Fruit fly (Drosophila melanogaster) whole organism, embryonic: ENCODE results near the gene fzo.

Experiments used
- B-H2 ChIP-seq: fragments of 200-800 bp; sonication (Bioruptor generic); optimal IDR thresholded peaks from 2 replicates; lab custom pipeline; 2018; ENCODE audit warnings: missing biosample characterization, mild to moderate bottlenecking, missing genetic modification characterization
- Bgb ChIP-seq: fragments of 200-800 bp; sonication (Bioruptor generic); IDR thresholded peaks from 2 replicates; pipeline ENCODE4 v1.3.6; 2022; ENCODE audit warnings: missing biosample characterization, missing genetic modification characterization; ENCODE audit not compliant: partially characterized antibody
- CG10147 ChIP-seq: fragments of 200-800 bp; sonication (Bioruptor generic); optimal IDR thresholded peaks from 2 replicates; lab custom pipeline; 2019; ENCODE audit warnings: missing biosample characterization, mild to moderate bottlenecking, missing genetic modification characterization, moderate library complexity
- CG10431 ChIP-seq: fragments of 200-800 bp; sonication (Bioruptor generic); optimal IDR thresholded peaks from 3 replicates; lab custom pipeline; 2018; ENCODE audit warnings: missing biosample characterization, mild to moderate bottlenecking, missing genetic modification characterization
- CG10462 ChIP-seq: fragments of 200-800 bp; sonication (Bioruptor generic); optimal IDR thresholded peaks from 2 replicates; lab custom pipeline; 2016; ENCODE audit warnings: missing biosample characterization, missing genetic modification characterization
- CG11093 ChIP-seq: fragments of 200-800 bp; sonication (Bioruptor generic); IDR thresholded peaks from 3 replicates; pipeline ENCODE4 v1.3.6; 2022; ENCODE audit warnings: missing biosample characterization, missing genetic modification characterization
- CG12071 ChIP-seq: fragments of 200-800 bp; sonication (Bioruptor generic); optimal IDR thresholded peaks from 3 replicates; lab custom pipeline; 2018; ENCODE audit warnings: missing biosample characterization, mild to moderate bottlenecking, missing genetic modification characterization
- CG12744 ChIP-seq: fragments of 200-800 bp; sonication (Bioruptor generic); optimal IDR thresholded peaks from 2 replicates; lab custom pipeline; 2016; ENCODE audit warnings: missing biosample characterization, missing genetic modification characterization
- CG1529 ChIP-seq: fragments of 200-800 bp; sonication (Bioruptor generic); optimal IDR thresholded peaks from 3 replicates; lab custom pipeline; 2018; ENCODE audit warnings: missing biosample characterization, missing genetic modification characterization
- CG18599 ChIP-seq: fragments of 200-800 bp; sonication (Bioruptor generic); optimal IDR thresholded peaks from 3 replicates; lab custom pipeline; 2017; ENCODE audit warnings: missing biosample characterization, missing genetic modification characterization, mild to moderate bottlenecking, moderate library complexity, missing genetic modification reagents
- CG31365 ChIP-seq: fragments of 200-800 bp; sonication (Bioruptor generic); optimal IDR thresholded peaks from 2 replicates; lab custom pipeline; 2018; ENCODE audit warnings: missing biosample characterization, mild to moderate bottlenecking, missing genetic modification characterization
- CG33557 ChIP-seq: fragments of 200-800 bp; sonication (Bioruptor generic); optimal IDR thresholded peaks from 2 replicates; lab custom pipeline; 2019; ENCODE audit warnings: missing biosample characterization, mild to moderate bottlenecking, missing genetic modification characterization, moderate library complexity
- CG34376 ChIP-seq: fragments of 200-800 bp; sonication (Bioruptor generic); optimal IDR thresholded peaks from 2 replicates; lab custom pipeline; 2018; ENCODE audit warnings: missing biosample characterization, mild to moderate bottlenecking, missing genetic modification characterization
- CG34422 ChIP-seq: fragments of 200-800 bp; sonication (Bioruptor generic); IDR thresholded peaks from 3 replicates; pipeline ENCODE4 v1.3.6; 2022; ENCODE audit warnings: missing biosample characterization, missing genetic modification characterization
- CG4617 ChIP-seq: fragments of 200-800 bp; sonication (Bioruptor generic); optimal IDR thresholded peaks from 3 replicates; lab custom pipeline; 2016; ENCODE audit warnings: missing biosample characterization, missing genetic modification characterization, borderline replicate concordance
- CG4820 ChIP-seq: fragments of 200-800 bp; sonication (Bioruptor generic); optimal IDR thresholded peaks from 3 replicates; lab custom pipeline; 2016; ENCODE audit warnings: missing biosample characterization, missing genetic modification characterization
- CG6791 ChIP-seq: fragments of 200-800 bp; sonication (Bioruptor generic); IDR thresholded peaks from 3 replicates; pipeline ENCODE4 v1.3.6; 2022; ENCODE audit warnings: missing biosample characterization, missing genetic modification characterization; ENCODE audit not compliant: partially characterized antibody
- D19A ChIP-seq: fragments of 200-800 bp; optimal IDR thresholded peaks from 3 replicates; lab custom pipeline; 2019; ENCODE audit warnings: missing biosample characterization, mild to moderate bottlenecking, missing genetic modification characterization, moderate library complexity
- D19B ChIP-seq: fragments of 200-800 bp; sonication (Bioruptor generic); optimal IDR thresholded peaks from 2 replicates; lab custom pipeline; 2017; ENCODE audit warnings: missing biosample characterization, mild to moderate bottlenecking, missing genetic modification characterization
- Dad ChIP-seq: fragments of 200-800 bp; sonication (Bioruptor generic); optimal IDR thresholded peaks from 3 replicates; lab custom pipeline; 2016; ENCODE audit warnings: missing biosample characterization, missing genetic modification characterization
- Dp ChIP-seq: fragments of 200-800 bp; sonication (Bioruptor generic); optimal IDR thresholded peaks from 2 replicates; lab custom pipeline; 2018; ENCODE audit warnings: missing biosample characterization, mild to moderate bottlenecking, missing genetic modification characterization, moderate library complexity
- Fer1 ChIP-seq: fragments of 200-800 bp; sonication (Bioruptor generic); optimal IDR thresholded peaks from 2 replicates; lab custom pipeline; 2017; ENCODE audit warnings: missing biosample characterization, mild to moderate bottlenecking, missing genetic modification characterization
- Lhr ChIP-seq: fragments of 200-800 bp; sonication (Bioruptor generic); optimal IDR thresholded peaks from 3 replicates; lab custom pipeline; 2017; ENCODE audit warnings: mild to moderate bottlenecking, missing biosample characterization, missing genetic modification reagents, missing genetic modification characterization
- NfI ChIP-seq: fragments of 200-800 bp; sonication (Bioruptor generic); optimal IDR thresholded peaks from 3 replicates; lab custom pipeline; 2018; ENCODE audit warnings: missing biosample characterization, mild to moderate bottlenecking, missing genetic modification characterization, moderate library complexity
- Scr ChIP-seq: fragments of 200-800 bp; sonication (Bioruptor generic); IDR thresholded peaks from 2 replicates; pipeline ENCODE4 v1.3.6; 2022; ENCODE audit warnings: missing biosample characterization, missing genetic modification characterization; ENCODE audit not compliant: partially characterized antibody
- Six4 ChIP-seq: fragments of 200-800 bp; sonication (Bioruptor generic); optimal IDR thresholded peaks from 2 replicates; lab custom pipeline; 2016; ENCODE audit warnings: missing biosample characterization, missing genetic modification characterization
- ab ChIP-seq: fragments of 200-800 bp; sonication (Bioruptor generic); optimal IDR thresholded peaks from 2 replicates; lab custom pipeline; 2016; ENCODE audit warnings: missing biosample characterization, missing genetic modification characterization
- amos ChIP-seq: fragments of 200-800 bp; sonication (Bioruptor generic); IDR thresholded peaks from 2 replicates; pipeline ENCODE4 v1.3.6; 2022; ENCODE audit warnings: missing biosample characterization, missing genetic modification characterization; ENCODE audit not compliant: partially characterized antibody
- bsh ChIP-seq, 2 experiments: fragments of 200-800 bp; sonication (Bioruptor generic); optimal IDR thresholded peaks; 2 replicates each; lab custom pipeline; 2017 to 2018; ENCODE audit warnings: mild to moderate bottlenecking in 2 of 2, missing biosample characterization in 2 of 2, missing genetic modification characterization in 2 of 2, moderate library complexity in 1 of 2
- btn ChIP-seq: fragments of 200-800 bp; sonication (Bioruptor generic); optimal IDR thresholded peaks from 2 replicates; lab custom pipeline; 2016; ENCODE audit warnings: missing biosample characterization, missing genetic modification characterization
- chinmo ChIP-seq: fragments of 200-800 bp; sonication (Bioruptor generic); IDR thresholded peaks from 4 replicates; pipeline ENCODE4 v1.3.6; 2022; ENCODE audit warnings: missing biosample characterization, missing genetic modification characterization; ENCODE audit not compliant: partially characterized antibody
- chn ChIP-seq: fragments of 200-800 bp; sonication (Bioruptor generic); optimal IDR thresholded peaks from 2 replicates; lab custom pipeline; 2016; ENCODE audit warnings: missing biosample characterization, missing genetic modification characterization
- croc ChIP-seq: fragments of 200-800 bp; sonication (Bioruptor generic); conservative IDR thresholded peaks from 3 replicates; pipeline ENCODE4 v1.3.6; 2022; ENCODE audit warnings: missing biosample characterization, missing genetic modification characterization
- dpn ChIP-seq, 2 experiments: fragments of 200-800 bp; sonication (Bioruptor generic); optimal IDR thresholded peaks; 3 replicates each; lab custom pipeline; 2016; ENCODE audit warnings: missing biosample characterization in 2 of 2, missing genetic modification characterization in 2 of 2
- gce ChIP-seq: fragments of 200-800 bp; sonication (Bioruptor generic); IDR thresholded peaks from 3 replicates; pipeline ENCODE4 v1.3.6; 2022; ENCODE audit warnings: missing biosample characterization, missing genetic modification characterization
- gem ChIP-seq: fragments of 200-800 bp; sonication (Bioruptor generic); optimal IDR thresholded peaks from 2 replicates; lab custom pipeline; 2019; ENCODE audit warnings: missing biosample characterization, mild to moderate bottlenecking, missing genetic modification characterization, moderate library complexity
- hkb ChIP-seq, 2 experiments: fragments of 200-800 bp in 1 of 2; fragments of >200 bp in 1 of 2; sonication (Bioruptor generic) in 1 of 2; IDR thresholded peaks in 1 of 2; optimal IDR thresholded peaks in 1 of 2; 2 replicates each; pipeline versions ENCODE4 v1.3.6 to Lab custom; 2017 to 2022; ENCODE audit warnings: missing biosample characterization in 1 of 2, missing genetic modification characterization in 1 of 2
- lilli ChIP-seq: fragments of 200-800 bp; sonication (Bioruptor generic); optimal IDR thresholded peaks from 3 replicates; lab custom pipeline; 2016; ENCODE audit warnings: missing biosample characterization, missing genetic modification characterization
- mirr ChIP-seq: fragments of 200-800 bp; sonication (Bioruptor generic); optimal IDR thresholded peaks from 3 replicates; lab custom pipeline; 2018; ENCODE audit warnings: missing biosample characterization, mild to moderate bottlenecking, missing genetic modification characterization
- mld ChIP-seq: fragments of 200-800 bp; sonication (Bioruptor generic); IDR thresholded peaks from 3 replicates; pipeline ENCODE4 v1.3.6; 2022; ENCODE audit warnings: missing biosample characterization, missing genetic modification characterization; ENCODE audit not compliant: partially characterized antibody
- nmo ChIP-seq: fragments of 200-800 bp; sonication (Bioruptor generic); optimal IDR thresholded peaks from 2 replicates; lab custom pipeline; 2018; ENCODE audit warnings: missing biosample characterization, mild to moderate bottlenecking, missing genetic modification characterization, moderate library complexity
- pfk ChIP-seq: fragments of 200-800 bp; sonication (Bioruptor generic); optimal IDR thresholded peaks from 2 replicates; lab custom pipeline; 2018; ENCODE audit warnings: missing biosample characterization, mild to moderate bottlenecking, missing genetic modification characterization, moderate library complexity
- pum ChIP-seq: fragments of 200-800 bp; sonication (Bioruptor generic); optimal IDR thresholded peaks from 2 replicates; lab custom pipeline; 2016; ENCODE audit warnings: missing biosample characterization, missing genetic modification characterization
- scrt ChIP-seq: fragments of 200-800 bp; sonication (Bioruptor generic); optimal IDR thresholded peaks from 2 replicates; lab custom pipeline; 2018; ENCODE audit warnings: missing biosample characterization, mild to moderate bottlenecking, missing genetic modification characterization, moderate library complexity
- tio ChIP-seq: fragments of 200-800 bp; sonication (Bioruptor generic); optimal IDR thresholded peaks from 2 replicates; lab custom pipeline; 2017; ENCODE audit warnings: missing biosample characterization, missing genetic modification characterization, inconsistent platforms
- ttk ChIP-seq: fragments of 200-800 bp; sonication (Bioruptor generic); IDR thresholded peaks from 2 replicates; pipeline ENCODE4 v2.1.2; 2022; ENCODE audit warnings: missing biosample characterization, missing genetic modification characterization
- wdn ChIP-seq: fragments of 200-800 bp; sonication (Bioruptor generic); IDR thresholded peaks from 2 replicates; pipeline ENCODE4 v1.3.6; 2022; ENCODE audit warnings: missing biosample characterization, missing genetic modification characterization
- yki ChIP-seq: fragments of >200 bp; optimal IDR thresholded peaks from 3 replicates; lab custom pipeline; 2018

Gene fzo

dm6 chr3R:23248853-23249573 is 45.2 kb upstream of the fzo start, which contains the start of gene CG4467 (continued):
- TF ChIP-seq CG10431 (no peak), CG10462 (GFP tag; lab: Kevin White, UChicago) (no peak), CG34376 (GFP tag; lab: Kevin White, UChicago) (no peak), CG1529 (no peak), CG12744 (GFP tag; lab: Kevin White, UChicago) (no peak), tio (GFP tag; lab: Kevin White, UChicago) (no peak), gem (tag; lab: Kevin White, UChicago) (peak; percentile 27), ab (GFP tag; lab: Kevin White, UChicago) (no peak), B-H2 (GFP tag; lab: Kevin White, UChicago) (peak; percentile 17), CG31365 (no peak), CG34422 (no peak), bsh (GFP tag; optimal IDR thresholded peaks at IDR 0.05; lab: Kevin White, UChicago) (peak in 1 of 2 experiments; percentile 18), hkb (optimal IDR thresholded peaks at IDR 0.05; lab: Kevin White, UChicago) (no peak), hkb (GFP tag; IDR thresholded peaks at IDR 0.05; lab: Robert Waterston, UW) (no peak), wdn (GFP tag; lab: Robert Waterston, UW) (no peak), CG33557 (GFP tag; lab: Kevin White, UChicago) (no peak), chn (GFP tag; lab: Kevin White, UChicago) (no peak), lilli (GFP tag; lab: Kevin White, UChicago) (peak; percentile 9), Lhr (GFP tag; lab: Kevin White, UChicago) (no peak), CG18599 (GFP tag; lab: Kevin White, UChicago) (peak; percentile 56), scrt (peak; percentile 43), pum (GFP tag; lab: Kevin White, UChicago) (no peak), NfI (no peak), D19A (tag; lab: Kevin White, UChicago) (peak; percentile 97), D19B (no peak), croc (no peak), Dad (GFP tag; lab: Kevin White, UChicago) (no peak), Scr (GFP tag; lab: Robert Waterston, UW) (no peak), CG6791 (GFP tag; lab: Robert Waterston, UW) (peak; percentile 47; the same call in 1 of the 3 replicates), Bgb (peak; percentile 25; the same call in 1 of the 2 replicates), CG11093 (no peak), Dp (GFP tag; lab: Kevin White, UChicago) (no peak), pfk (peak; percentile 6), Six4 (GFP tag; lab: Kevin White, UChicago) (no peak), ttk (GFP tag; lab: Robert Waterston, UW) (no peak), amos (GFP tag; lab: Robert Waterston, UW) (no peak), CG4820 (GFP tag; lab: Kevin White, UChicago) (no peak), CG12071 (peak; percentile 49), CG4617 (no peak), nmo (GFP tag; lab: Kevin White, UChicago) (no peak), Fer1 (peak; percentile 29), mirr (GFP tag; lab: Kevin White, UChicago) (peak; percentile 59), gce (GFP tag; lab: Robert Waterston, UW) (no peak), yki (lab: Kevin White, UChicago) (peak; percentile 62), mld (GFP tag; lab: Robert Waterston, UW) (no peak), btn (no peak), dpn (GFP tag; optimal IDR thresholded peaks at IDR 0.05; lab: Kevin White, UChicago) (no peak), chinmo (GFP tag; lab: Robert Waterston, UW) (0 out of 4 replicates have a peak, but pooled peaks have one; percentile 24), CG10147 (GFP tag; lab: Kevin White, UChicago) (no peak)
